Worm (Caenorhabditis elegans): ENCODE results near the gene gnrr-2.

- TF ChIP-seq pha-4 (tag; optimal IDR thresholded peaks at IDR 0.05) (peak; percentile 13), ceh-39 (tag; optimal IDR thresholded peaks at IDR 0.05) (peak; percentile 94), unc-39 (tag; optimal IDR thresholded peaks at IDR 0.05) (no peak)
These were observed 6.2 kb downstream of the gnrr-2 start, which contains the start of the genes nxf-1 and C15H11.11 for ce11 chrV:14414964-14415564.

Data from whole organism, mixed stage, embryonic.